Worm (Caenorhabditis elegans) whole organism, late embryonic: ENCODE results near the gene rga-5.

Source experiments
- C08G9.2 ChIP-seq: sonication (generic microtip); optimal IDR thresholded peaks from 2 replicates; lab custom pipeline; 2016; ENCODE audit warnings: mild to moderate bottlenecking, missing genetic modification characterization, moderate library complexity, missing compliant biosample characterization
- K09A11.1 ChIP-seq: sonication (generic microtip); optimal IDR thresholded peaks from 2 replicates; lab custom pipeline; 2017; ENCODE audit warnings: antibody characterized with exemption, mild to moderate bottlenecking, missing genetic modification characterization, missing compliant biosample characterization; ENCODE audit not compliant: insufficient read depth
- T23F11.4 ChIP-seq: fragments of 200-800 bp; sonication (Bioruptor generic); optimal IDR thresholded peaks from 2 replicates; lab custom pipeline; 2018; ENCODE audit warnings: mild to moderate bottlenecking, missing genetic modification characterization, missing compliant biosample characterization
- ahr-1 ChIP-seq: sonication (generic microtip); optimal IDR thresholded peaks from 2 replicates; lab custom pipeline; 2016; ENCODE audit warnings: missing genetic modification characterization, missing compliant biosample characterization
- ceh-18 ChIP-seq: sonication (generic microtip); optimal IDR thresholded peaks from 2 replicates; lab custom pipeline; 2016; ENCODE audit warnings: missing genetic modification characterization, missing compliant biosample characterization
- ceh-2 ChIP-seq: sonication (generic microtip); optimal IDR thresholded peaks from 2 replicates; lab custom pipeline; 2016; ENCODE audit warnings: missing genotype, missing genetic modification characterization, missing compliant biosample characterization
- ceh-30 ChIP-seq: fragments of 150-350 bp; optimal IDR thresholded peaks from 2 replicates; lab custom pipeline; 2014; ENCODE audit warnings: missing biosample characterization, missing genetic modification characterization
- ceh-31 ChIP-seq: sonication (generic microtip); optimal IDR thresholded peaks from 2 replicates; lab custom pipeline; 2016; ENCODE audit warnings: missing genetic modification characterization, missing compliant biosample characterization
- ceh-34 ChIP-seq: sonication (generic microtip); optimal IDR thresholded peaks from 2 replicates; lab custom pipeline; 2016; ENCODE audit warnings: mild to moderate bottlenecking, missing genetic modification characterization, missing compliant biosample characterization
- ceh-48 ChIP-seq: sonication (generic microtip); optimal IDR thresholded peaks from 2 replicates; lab custom pipeline; 2016; ENCODE audit warnings: missing genetic modification characterization, inconsistent platforms, missing compliant biosample characterization
- ceh-6 ChIP-seq: fragments of 200-800 bp; sonication (Bioruptor generic); optimal IDR thresholded peaks from 2 replicates; lab custom pipeline; 2018; ENCODE audit warnings: mild to moderate bottlenecking, missing genetic modification characterization, missing compliant biosample characterization
- dve-1 ChIP-seq: sonication (generic microtip); optimal IDR thresholded peaks from 2 replicates; lab custom pipeline; 2017; ENCODE audit warnings: antibody characterized with exemption, mild to moderate bottlenecking, missing genetic modification characterization, missing compliant biosample characterization
- elt-2 ChIP-seq: sonication (generic microtip); optimal IDR thresholded peaks from 2 replicates; lab custom pipeline; 2016; ENCODE audit warnings: missing genetic modification reagents, missing genetic modification characterization, missing compliant biosample characterization
- elt-4 ChIP-seq: sonication (generic microtip); optimal IDR thresholded peaks from 2 replicates; lab custom pipeline; 2016; ENCODE audit warnings: missing genetic modification characterization, missing compliant biosample characterization
- ets-4 ChIP-seq: sonication (generic microtip); optimal IDR thresholded peaks from 2 replicates; lab custom pipeline; 2016; ENCODE audit warnings: missing genetic modification characterization, missing compliant biosample characterization
- fkh-10 ChIP-seq: fragments of 150-350 bp; optimal IDR thresholded peaks from 2 replicates; lab custom pipeline; 2014; ENCODE audit warnings: missing biosample characterization, missing genetic modification reagents, missing genetic modification characterization
- hlh-15 ChIP-seq: sonication (generic microtip); optimal IDR thresholded peaks from 2 replicates; lab custom pipeline; 2016; ENCODE audit warnings: missing genetic modification characterization, missing compliant biosample characterization
- hlh-30 ChIP-seq: sonication (generic microtip); optimal IDR thresholded peaks from 2 replicates; lab custom pipeline; 2017; ENCODE audit warnings: antibody characterized with exemption, missing genetic modification characterization, missing compliant biosample characterization; ENCODE audit not compliant: insufficient read depth
- hlh-6 ChIP-seq: sonication (generic microtip); optimal IDR thresholded peaks from 2 replicates; lab custom pipeline; 2016; ENCODE audit warnings: missing genotype, missing genetic modification characterization, missing compliant biosample characterization
- hlh-8 ChIP-seq: sonication (generic microtip); optimal IDR thresholded peaks from 2 replicates; lab custom pipeline; 2016; ENCODE audit warnings: missing genotype, missing genetic modification characterization, missing compliant biosample characterization
- madf-2 ChIP-seq: sonication (generic microtip); optimal IDR thresholded peaks from 2 replicates; lab custom pipeline; 2017; ENCODE audit warnings: missing genetic modification characterization, missing compliant biosample characterization
- nfya-1 ChIP-seq: sonication (generic microtip); optimal IDR thresholded peaks from 2 replicates; lab custom pipeline; 2017; ENCODE audit warnings: missing genetic modification characterization, mild to moderate bottlenecking, missing compliant biosample characterization, antibody characterized with exemption, moderate library complexity
- nhr-11 ChIP-seq: fragments of 150-350 bp; optimal IDR thresholded peaks from 2 replicates; lab custom pipeline; 2014; ENCODE audit warnings: missing biosample characterization, missing genetic modification characterization
- nhr-232 ChIP-seq: sonication (generic microtip); optimal IDR thresholded peaks from 2 replicates; lab custom pipeline; 2016; ENCODE audit warnings: missing genetic modification characterization, missing compliant biosample characterization
- npax-4 ChIP-seq: sonication (generic microtip); optimal IDR thresholded peaks from 2 replicates; lab custom pipeline; 2016; ENCODE audit warnings: missing genetic modification characterization, missing compliant biosample characterization
- odd-2 ChIP-seq: sonication (generic microtip); optimal IDR thresholded peaks from 2 replicates; lab custom pipeline; 2017; ENCODE audit warnings: antibody characterized with exemption, mild to moderate bottlenecking, missing genetic modification characterization, missing compliant biosample characterization
- pat-9 ChIP-seq: fragments of 200-800 bp; sonication (Bioruptor generic); optimal IDR thresholded peaks from 2 replicates; lab custom pipeline; 2018; ENCODE audit warnings: mild to moderate bottlenecking, missing genetic modification characterization, moderate library complexity, missing compliant biosample characterization
- pax-1 ChIP-seq: fragments of 150-350 bp; optimal IDR thresholded peaks from 2 replicates; lab custom pipeline; 2014; ENCODE audit warnings: missing biosample characterization, missing genetic modification characterization
- pha-2 ChIP-seq: sonication (generic microtip); optimal IDR thresholded peaks from 2 replicates; lab custom pipeline; 2017; ENCODE audit warnings: mild to moderate bottlenecking, missing genetic modification characterization, missing compliant biosample characterization
- pha-4 ChIP-seq: fragments of 150-350 bp; optimal IDR thresholded peaks from 2 replicates; lab custom pipeline; 2018; ENCODE audit warnings: missing biosample characterization, missing genetic modification reagents, missing genetic modification characterization
- ref-2 ChIP-seq: sonication (generic microtip); optimal IDR thresholded peaks from 2 replicates; lab custom pipeline; 2016; ENCODE audit warnings: missing genetic modification characterization, missing compliant biosample characterization
- rnt-1 ChIP-seq: sonication (generic microtip); optimal IDR thresholded peaks from 2 replicates; lab custom pipeline; 2016; ENCODE audit warnings: missing genetic modification characterization, missing compliant biosample characterization
- sox-4 ChIP-seq: sonication (generic microtip); optimal IDR thresholded peaks from 2 replicates; lab custom pipeline; 2017; ENCODE audit warnings: mild to moderate bottlenecking, missing genetic modification characterization, inconsistent platforms, missing compliant biosample characterization
- tbx-2 ChIP-seq: sonication (generic microtip); optimal IDR thresholded peaks from 2 replicates; lab custom pipeline; 2016; ENCODE audit warnings: missing genetic modification characterization, missing compliant biosample characterization
- tbx-7 ChIP-seq: sonication (generic microtip); optimal IDR thresholded peaks from 2 replicates; lab custom pipeline; 2016; ENCODE audit warnings: missing genotype, missing genetic modification characterization, missing compliant biosample characterization
- unc-42 ChIP-seq: sonication (generic microtip); optimal IDR thresholded peaks from 2 replicates; lab custom pipeline; 2016; ENCODE audit warnings: missing genotype, missing genetic modification characterization, missing compliant biosample characterization
- unc-86 ChIP-seq: sonication (generic microtip); optimal IDR thresholded peaks from 2 replicates; lab custom pipeline; 2016; ENCODE audit warnings: missing genetic modification characterization, missing compliant biosample characterization
- zip-5 ChIP-seq: sonication (generic microtip); optimal IDR thresholded peaks from 2 replicates; lab custom pipeline; 2016; ENCODE audit warnings: missing genetic modification characterization, missing compliant biosample characterization
- ztf-16 ChIP-seq: sonication (generic microtip); optimal IDR thresholded peaks from 2 replicates; lab custom pipeline; 2017; ENCODE audit warnings: missing genetic modification characterization, missing compliant biosample characterization

The rga-5 gene

DNA sequence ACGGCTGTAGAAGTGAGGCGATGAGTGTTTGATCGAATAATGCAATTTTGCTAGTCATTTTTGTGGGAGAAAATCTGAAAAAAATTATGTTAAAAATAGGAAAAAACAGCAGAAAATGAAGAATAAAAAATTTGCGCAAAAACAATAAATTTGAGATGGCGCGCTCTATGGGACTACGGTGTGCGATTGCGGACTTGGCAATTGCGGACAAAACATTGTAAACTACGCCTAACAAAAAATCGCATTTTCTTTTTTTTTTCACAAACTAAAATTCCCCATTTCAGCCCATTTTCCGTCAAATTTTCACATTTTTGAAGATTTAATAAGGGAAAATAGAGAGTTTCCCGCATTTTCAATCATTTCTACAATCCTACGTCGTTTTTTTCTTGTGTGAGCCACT is 39.0 kb upstream of the rga-5 start, which contains the start of the genes sas-6 and Y45F10D.7:
sas-6 (minus strand) TSS at position 80 of the 400 bp plus-strand sequence.
Y45F10D.7 (plus strand) TSS at position 256 of the 400 bp plus-strand sequence.
- no peak for TF ChIP-seq zip-5 (tag; lab: Kevin White, UChicago)
- TF ChIP-seq C08G9.2 (tag; lab: Kevin White, UChicago), result peak; percentile 15
- TF ChIP-seq ceh-31 (tag; lab: Kevin White, UChicago), result peak; percentile 40
- peak; percentile 55 for TF ChIP-seq elt-2
- no peak for TF ChIP-seq madf-2
- peak; percentile 73 for TF ChIP-seq ref-2 (tag; lab: Kevin White, UChicago)
- TF ChIP-seq tbx-2 (tag; lab: Kevin White, UChicago), result peak; percentile 28
- TF ChIP-seq hlh-8, result no peak
- peak; percentile 32 for TF ChIP-seq unc-86 (tag; lab: Kevin White, UChicago)
- peak; percentile 37 for TF ChIP-seq ceh-34 (tag; lab: Kevin White, UChicago)
- peak; percentile 23 for TF ChIP-seq dve-1
- TF ChIP-seq hlh-30, result no peak
- TF ChIP-seq unc-42 (tag; lab: Kevin White, UChicago), result peak; percentile 61
- peak; percentile 32 for TF ChIP-seq npax-4 (tag; lab: Kevin White, UChicago)
- no peak for TF ChIP-seq ztf-16 (tag; lab: Kevin White, UChicago)
- TF ChIP-seq pax-1 (tag; lab: Kevin White, UChicago), result no peak
- no peak for TF ChIP-seq T23F11.4 (GFP tag; lab: Kevin White, UChicago)
- no peak for TF ChIP-seq ahr-1 (tag; lab: Kevin White, UChicago)
- peak; percentile 80 for TF ChIP-seq nfya-1 (tag; lab: Kevin White, UChicago)
- peak; percentile 13 for TF ChIP-seq ceh-18 (tag; lab: Kevin White, UChicago)
- TF ChIP-seq, all 69 proteins: peak for 12

DNA sequence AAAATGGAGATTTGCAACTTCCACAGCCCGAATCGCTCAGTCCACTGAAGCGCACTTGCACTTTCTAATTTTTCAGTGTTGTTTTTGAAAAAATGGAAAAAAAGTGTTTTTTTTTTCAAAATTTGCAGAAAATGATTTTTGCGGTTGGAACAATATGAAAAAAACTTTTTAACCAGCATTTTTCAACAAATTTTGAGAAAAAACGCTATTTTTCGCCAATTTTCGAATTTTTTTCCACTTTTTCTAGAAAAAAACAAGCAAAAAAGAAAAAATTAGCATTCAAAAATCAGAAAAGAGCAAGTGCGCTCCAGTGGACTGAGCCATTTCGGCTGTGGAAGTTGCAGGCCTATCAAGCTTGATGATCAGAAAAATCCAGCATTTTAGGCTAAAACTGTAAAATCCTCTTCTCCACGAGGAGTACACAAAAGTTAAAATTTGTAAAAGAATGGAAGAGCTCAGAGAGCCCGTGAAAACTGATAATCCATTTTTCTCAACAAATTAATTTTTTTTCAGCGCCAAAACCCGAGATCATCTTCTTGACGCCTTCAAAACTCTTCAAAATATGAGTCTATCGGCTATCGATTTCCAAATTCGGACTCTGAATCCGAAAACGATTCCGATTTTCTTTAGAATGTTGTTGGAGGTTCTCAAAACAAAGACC is 32.3 kb upstream of the rga-5 start:
- TF ChIP-seq odd-2 (tag; lab: Kevin White, UChicago) (no peak), elt-4 (no peak), pat-9 (no peak), rnt-1 (tag; lab: Kevin White, UChicago) (no peak), pha-4 (no peak), tbx-7 (tag; lab: Kevin White, UChicago) (no peak), ceh-6 (no peak), K09A11.1 (tag; lab: Kevin White, UChicago) (no peak), hlh-8 (no peak), hlh-15 (tag; lab: Kevin White, UChicago) (no peak), fkh-10 (GFP tag; lab: Kevin White, UChicago) (no peak), ceh-2 (no peak), elt-2 (no peak), ets-4 (tag; lab: Kevin White, UChicago) (no peak)

DNA sequence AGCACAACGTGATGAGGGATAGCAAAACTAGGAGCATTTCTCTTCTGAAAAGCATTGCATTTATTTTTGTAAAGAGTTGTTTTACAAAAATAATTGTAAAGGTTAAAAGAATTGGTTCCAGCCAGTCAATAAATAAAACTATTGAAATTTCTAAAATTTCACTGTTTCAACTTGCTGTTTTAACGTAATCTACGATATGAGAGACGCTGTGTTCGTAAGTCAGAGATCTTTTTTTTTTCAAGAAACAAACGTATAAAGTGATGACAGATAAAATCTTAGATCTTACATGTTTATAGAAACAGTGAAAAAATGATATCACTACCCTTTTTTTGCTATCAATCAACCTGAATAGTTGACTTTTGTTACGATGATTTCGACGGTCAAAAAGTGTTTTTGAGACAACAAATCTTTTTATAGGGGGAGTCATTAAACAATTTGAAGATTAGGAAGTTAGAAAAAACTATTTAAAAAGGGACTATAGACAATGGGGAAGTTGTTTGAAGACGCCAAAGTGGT is 29.8 kb upstream of the rga-5 start, which contains the start of gene Y45F10D.6:
Y45F10D.6 (minus strand) TSS at position 51 of the 516 bp plus-strand sequence.
- no peak for TF ChIP-seq sox-4 (tag; lab: Kevin White, UChicago)
- no peak for TF ChIP-seq fkh-10 (GFP tag; lab: Kevin White, UChicago)
- no peak for TF ChIP-seq pat-9
- TF ChIP-seq unc-86 (tag; lab: Kevin White, UChicago), result no peak
- no peak for TF ChIP-seq ref-2 (tag; lab: Kevin White, UChicago)
- TF ChIP-seq ceh-30, result no peak
- TF ChIP-seq ceh-48 (tag; lab: Kevin White, UChicago), result no peak
- no peak for TF ChIP-seq pha-2 (tag; lab: Kevin White, UChicago)
- TF ChIP-seq rnt-1 (tag; lab: Kevin White, UChicago), result no peak
- TF ChIP-seq dve-1, result no peak
- TF ChIP-seq hlh-6, result no peak
- TF ChIP-seq K09A11.1 (tag; lab: Kevin White, UChicago), result no peak
- TF ChIP-seq pax-1 (tag; lab: Kevin White, UChicago), result no peak
- TF ChIP-seq nhr-11 (tag; lab: Kevin White, UChicago), result no peak
- no peak for TF ChIP-seq pha-4
- TF ChIP-seq madf-2, result no peak
- no peak for TF ChIP-seq ztf-16 (tag; lab: Kevin White, UChicago)
- no peak for TF ChIP-seq odd-2 (tag; lab: Kevin White, UChicago)
- TF ChIP-seq ets-4 (tag; lab: Kevin White, UChicago), result no peak
- no peak for TF ChIP-seq nhr-232 (tag; lab: Kevin White, UChicago)
